Worm (Caenorhabditis elegans): ENCODE data around the gene F48D6.4.

- TF ChIP-seq ama-1 (optimal IDR thresholded peaks at IDR 0.05), result no peak
- no peak for TF ChIP-seq flt-1 (GFP tag; IDR thresholded peaks at IDR 0.05)
- TF ChIP-seq scrt-1 (GFP tag; IDR thresholded peaks at IDR 0.05), result no peak
- TF ChIP-seq tra-4 (tag; optimal IDR thresholded peaks at IDR 0.05), result no peak
- no peak for TF ChIP-seq tbx-11 (GFP tag; IDR thresholded peaks at IDR 0.05)
- TF ChIP-seq hmbx-1 (tag; optimal IDR thresholded peaks at IDR 0.05), result no peak
- no peak for TF ChIP-seq pes-1 (GFP tag; IDR thresholded peaks at IDR 0.05)
- TF ChIP-seq F13C5.2 (tag; optimal IDR thresholded peaks at IDR 0.05), result no peak
- no peak for TF ChIP-seq aly-1 (tag; optimal IDR thresholded peaks at IDR 0.05)
- no peak for TF ChIP-seq ceh-13 (GFP tag; optimal IDR thresholded peaks at IDR 0.05)
Observed at ce11 chrX:4222200-4222599, 24.8 kb downstream of the F48D6.4 start.
